Fruit fly (Drosophila melanogaster): ENCODE measurements around the gene CG3345.

DNA sequence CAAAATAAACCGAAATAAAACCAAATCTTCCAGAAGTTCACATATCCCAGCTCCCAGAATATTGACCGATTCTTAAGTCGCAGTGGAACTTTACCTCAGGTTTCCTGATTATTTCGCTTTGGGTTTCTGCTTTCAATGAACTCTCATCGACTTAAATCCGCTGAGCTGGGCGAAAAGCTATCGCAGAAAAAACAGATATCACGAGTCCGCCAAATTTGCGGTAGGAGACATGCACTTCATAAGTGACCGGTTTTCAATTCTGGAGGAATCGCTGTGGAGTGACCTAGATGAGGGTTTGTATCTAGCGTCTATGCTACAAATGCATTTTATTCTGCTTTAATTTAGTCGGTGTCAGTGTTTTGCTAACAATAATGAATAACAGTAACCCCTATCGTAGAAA, 36.3 kb downstream of the CG3345 start:
- no peak for TF ChIP-seq ci (GFP tag; IDR thresholded peaks at IDR 0.05)
- no peak for TF ChIP-seq ham (GFP tag; IDR thresholded peaks at IDR 0.05)
- no peak for TF ChIP-seq exex (tag; optimal IDR thresholded peaks at IDR 0.05)
- no peak for TF ChIP-seq Bteb2 (GFP tag; optimal IDR thresholded peaks at IDR 0.05)
- no peak for TF ChIP-seq HLHmδ (GFP tag; optimal IDR thresholded peaks at IDR 0.05)
